Fruit fly (Drosophila melanogaster) whole organism, embryonic: ENCODE results near the gene CG32483.

ENCODE experiments used
- Blimp-1 ChIP-seq: fragments of 200-800 bp; sonication (Bioruptor generic); optimal IDR thresholded peaks from 3 replicates; lab custom pipeline; 2018; ENCODE audit warnings: missing biosample characterization, missing genetic modification characterization, mild to moderate bottlenecking, moderate library complexity, missing genetic modification reagents
- CG10543 ChIP-seq: fragments of 200-800 bp; sonication (Bioruptor generic); optimal IDR thresholded peaks from 3 replicates; lab custom pipeline; 2017; ENCODE audit warnings: missing biosample characterization, mild to moderate bottlenecking, missing genetic modification characterization, moderate library complexity
- CG12071 ChIP-seq: fragments of 200-800 bp; sonication (Bioruptor generic); optimal IDR thresholded peaks from 3 replicates; lab custom pipeline; 2018; ENCODE audit warnings: missing biosample characterization, mild to moderate bottlenecking, missing genetic modification characterization
- CG13424 ChIP-seq: fragments of 200-800 bp; sonication (Bioruptor generic); optimal IDR thresholded peaks from 2 replicates; lab custom pipeline; 2019; ENCODE audit warnings: missing biosample characterization, mild to moderate bottlenecking, missing genetic modification characterization, moderate library complexity
- CG14050 ChIP-seq: fragments of 200-800 bp; sonication (Bioruptor generic); IDR thresholded peaks from 3 replicates; pipeline ENCODE4 v1.3.6; 2022; ENCODE audit warnings: missing biosample characterization, missing genetic modification characterization
- CG14667 ChIP-seq: fragments of 200-800 bp; sonication (Bioruptor generic); IDR thresholded peaks from 2 replicates; pipeline ENCODE4 v1.3.6; 2022; ENCODE audit warnings: missing biosample characterization, missing genetic modification characterization
- CG14710 ChIP-seq: fragments of 200-800 bp; sonication (Bioruptor generic); optimal IDR thresholded peaks from 3 replicates; lab custom pipeline; 2019; ENCODE audit warnings: missing biosample characterization, mild to moderate bottlenecking, missing genetic modification characterization, moderate library complexity
- CG15011 ChIP-seq: fragments of 200-800 bp; sonication (Bioruptor generic); optimal IDR thresholded peaks from 3 replicates; lab custom pipeline; 2018; ENCODE audit warnings: missing biosample characterization, mild to moderate bottlenecking, missing genetic modification characterization
- CG1603 ChIP-seq: fragments of 200-800 bp; sonication (Bioruptor generic); optimal IDR thresholded peaks from 2 replicates; lab custom pipeline; 2019; ENCODE audit warnings: missing biosample characterization, mild to moderate bottlenecking, missing genetic modification characterization, moderate library complexity
- CG1832 ChIP-seq: fragments of 200-800 bp; sonication (Bioruptor generic); optimal IDR thresholded peaks from 2 replicates; lab custom pipeline; 2017; ENCODE audit warnings: missing biosample characterization, mild to moderate bottlenecking, missing genetic modification characterization, inconsistent platforms
- CG2199 ChIP-seq: fragments of 200-800 bp; sonication (Bioruptor generic); IDR thresholded peaks from 3 replicates; pipeline ENCODE4 v1.3.6; 2022; ENCODE audit warnings: missing biosample characterization, missing genetic modification characterization
- CG30020 ChIP-seq: fragments of 200-800 bp; optimal IDR thresholded peaks from 2 replicates; lab custom pipeline; 2019; ENCODE audit warnings: missing biosample characterization, mild to moderate bottlenecking, missing genetic modification characterization, moderate library complexity
- CG30403 ChIP-seq: fragments of 200-800 bp; sonication (Bioruptor generic); optimal IDR thresholded peaks from 3 replicates; lab custom pipeline; 2016; ENCODE audit warnings: missing biosample characterization, missing genetic modification characterization
- CG3995 ChIP-seq: fragments of 200-800 bp; sonication (Bioruptor generic); optimal IDR thresholded peaks from 3 replicates; lab custom pipeline; 2016; ENCODE audit warnings: missing biosample characterization, missing genetic modification characterization
- CG6175 ChIP-seq: fragments of 200-800 bp; sonication (Bioruptor generic); IDR thresholded peaks from 3 replicates; pipeline ENCODE4 v1.3.6; 2022; ENCODE audit warnings: missing biosample characterization, missing genetic modification characterization
- CG6683 ChIP-seq: fragments of 200-800 bp; sonication (Bioruptor generic); optimal IDR thresholded peaks from 2 replicates; lab custom pipeline; 2017; ENCODE audit warnings: missing biosample characterization, mild to moderate bottlenecking, missing genetic modification characterization, missing genetic modification reagents
- CG6854 ChIP-seq: fragments of 200-800 bp; sonication (Bioruptor generic); optimal IDR thresholded peaks from 3 replicates; lab custom pipeline; 2017; ENCODE audit warnings: missing biosample characterization, mild to moderate bottlenecking, missing genetic modification characterization
- CG8388 ChIP-seq: fragments of 200-800 bp; sonication (Bioruptor generic); optimal IDR thresholded peaks from 2 replicates; lab custom pipeline; 2019; ENCODE audit warnings: missing biosample characterization, mild to moderate bottlenecking, missing genetic modification characterization, moderate library complexity
- CG9215 ChIP-seq: fragments of 200-800 bp; sonication (Bioruptor generic); IDR thresholded peaks from 2 replicates; pipeline ENCODE4 v1.3.6; 2022; ENCODE audit warnings: missing biosample characterization, missing genetic modification characterization
- CG9932 ChIP-seq: fragments of 200-800 bp; sonication (Bioruptor generic); IDR thresholded peaks from 2 replicates; pipeline ENCODE4 v1.3.6; 2022; ENCODE audit warnings: missing biosample characterization, missing genetic modification characterization
- Dfd ChIP-seq, 2 experiments: fragments of >200 bp; optimal IDR thresholded peaks; 2 replicates each; lab custom pipeline; 2017; ENCODE audit warnings: missing biosample characterization in 2 of 2, missing genetic modification characterization in 2 of 2
- Ets65A ChIP-seq: fragments of 200-800 bp; sonication (Bioruptor generic); peaks from one replicate; lab custom pipeline; 2016; ENCODE audit warnings: missing biosample characterization, missing genetic modification characterization
- Gug ChIP-seq: fragments of 200-800 bp; sonication (Bioruptor generic); IDR thresholded peaks from 4 replicates; pipeline ENCODE4 v1.3.6; 2022; ENCODE audit warnings: missing biosample characterization, missing genetic modification characterization
- H2.0 ChIP-seq: fragments of 200-800 bp; sonication (Bioruptor generic); IDR thresholded peaks from 2 replicates; pipeline ENCODE4 v1.3.6; 2022; ENCODE audit warnings: missing biosample characterization, missing genetic modification characterization
- Med ChIP-seq: fragments of 200-800 bp; sonication (Bioruptor generic); peaks from one replicate; lab custom pipeline; 2016; ENCODE audit warnings: missing biosample characterization, missing genetic modification characterization, mild to moderate bottlenecking, inconsistent platforms, moderate library complexity
- Meics ChIP-seq: fragments of 200-800 bp; sonication (Bioruptor generic); optimal IDR thresholded peaks from 2 replicates; lab custom pipeline; 2017; ENCODE audit warnings: missing biosample characterization, mild to moderate bottlenecking, missing genetic modification characterization
- Neu2 ChIP-seq: fragments of 200-800 bp; sonication (Bioruptor generic); optimal IDR thresholded peaks from 3 replicates; lab custom pipeline; 2016; ENCODE audit warnings: missing biosample characterization, missing genetic modification characterization, borderline replicate concordance
- Optix ChIP-seq: fragments of 200-800 bp; sonication (Bioruptor generic); IDR thresholded peaks from 3 replicates; pipeline ENCODE4 v1.3.6; 2022; ENCODE audit warnings: missing biosample characterization, missing genetic modification characterization
- Sry-δ ChIP-seq: fragments of 200-800 bp; sonication (Bioruptor generic); optimal IDR thresholded peaks from 2 replicates; lab custom pipeline; 2016; ENCODE audit warnings: missing biosample characterization, missing genetic modification characterization
- Usf ChIP-seq: fragments of 200-800 bp; sonication (Bioruptor generic); optimal IDR thresholded peaks from 2 replicates; lab custom pipeline; 2017; ENCODE audit warnings: missing genotype, missing biosample characterization, missing genetic modification characterization
- amos ChIP-seq: fragments of 200-800 bp; sonication (Bioruptor generic); IDR thresholded peaks from 2 replicates; pipeline ENCODE4 v1.3.6; 2022; ENCODE audit warnings: missing biosample characterization, missing genetic modification characterization; ENCODE audit not compliant: partially characterized antibody
- ara ChIP-seq: fragments of 200-800 bp; sonication (Bioruptor generic); IDR thresholded peaks from 2 replicates; pipeline ENCODE4 v1.3.6; 2022; ENCODE audit warnings: missing biosample characterization, missing genetic modification characterization
- bab2 ChIP-seq: fragments of 200-800 bp; sonication (Bioruptor generic); optimal IDR thresholded peaks from 2 replicates; lab custom pipeline; 2016; ENCODE audit warnings: missing biosample characterization, missing genetic modification characterization
- da ChIP-seq: fragments of 200-800 bp; sonication (Bioruptor generic); optimal IDR thresholded peaks from 2 replicates; lab custom pipeline; 2016; ENCODE audit warnings: missing biosample characterization, missing genetic modification characterization
- dm ChIP-seq: fragments of 200-800 bp; sonication (Bioruptor generic); optimal IDR thresholded peaks from 3 replicates; lab custom pipeline; 2016; ENCODE audit warnings: missing biosample characterization, missing genetic modification characterization
- fd102C ChIP-seq: fragments of 200-800 bp; sonication (Bioruptor generic); optimal IDR thresholded peaks from 2 replicates; lab custom pipeline; 2018; ENCODE audit warnings: missing biosample characterization, mild to moderate bottlenecking, missing genetic modification characterization, moderate library complexity
- gce ChIP-seq: fragments of 200-800 bp; sonication (Bioruptor generic); IDR thresholded peaks from 3 replicates; pipeline ENCODE4 v1.3.6; 2022; ENCODE audit warnings: missing biosample characterization, missing genetic modification characterization
- grn ChIP-seq: fragments of 200-800 bp; sonication (Bioruptor generic); optimal IDR thresholded peaks from 3 replicates; lab custom pipeline; 2017; ENCODE audit warnings: missing biosample characterization, missing genetic modification characterization
- maf-S ChIP-seq: fragments of 200-800 bp; sonication (Bioruptor generic); optimal IDR thresholded peaks from 2 replicates; lab custom pipeline; 2016; ENCODE audit warnings: missing biosample characterization, missing genetic modification characterization
- org-1 ChIP-seq: fragments of 200-800 bp; sonication (Bioruptor generic); optimal IDR thresholded peaks from 2 replicates; lab custom pipeline; 2017; ENCODE audit warnings: missing biosample characterization, missing genetic modification characterization
- pfk ChIP-seq: fragments of 200-800 bp; sonication (Bioruptor generic); optimal IDR thresholded peaks from 2 replicates; lab custom pipeline; 2018; ENCODE audit warnings: missing biosample characterization, mild to moderate bottlenecking, missing genetic modification characterization, moderate library complexity
- pros ChIP-seq: fragments of 200-800 bp; sonication (Bioruptor generic); optimal IDR thresholded peaks from 3 replicates; lab custom pipeline; 2019; ENCODE audit warnings: missing biosample characterization, mild to moderate bottlenecking, missing genetic modification characterization, moderate library complexity
- ro ChIP-seq: fragments of 200-800 bp; sonication (Bioruptor generic); IDR thresholded peaks from 2 replicates; pipeline ENCODE4 v1.3.6; 2022; ENCODE audit warnings: missing biosample characterization, missing genetic modification characterization
- sc ChIP-seq, 3 experiments: fragments of >200 bp in 2 of 3; fragments of 200-800 bp in 1 of 3; sonication (Bioruptor generic) in 1 of 3; optimal IDR thresholded peaks; 2 replicates in 2 of 3; 3 replicates in 1 of 3; lab custom pipeline; 2017; ENCODE audit warnings: mild to moderate bottlenecking in 1 of 3, missing biosample characterization in 1 of 3, missing genetic modification characterization in 1 of 3, missing genetic modification reagents in 1 of 3
- seq ChIP-seq: fragments of 200-800 bp; sonication (Bioruptor generic); IDR thresholded peaks from 2 replicates; pipeline ENCODE4 v1.3.6; 2022; ENCODE audit warnings: missing biosample characterization, missing genetic modification characterization
- sqz ChIP-seq: fragments of 200-800 bp; sonication (Bioruptor generic); optimal IDR thresholded peaks from 3 replicates; lab custom pipeline; 2018; ENCODE audit warnings: missing biosample characterization, mild to moderate bottlenecking, missing genetic modification characterization
- tgo ChIP-seq: fragments of 200-800 bp; sonication (Bioruptor generic); IDR thresholded peaks from 3 replicates; pipeline ENCODE4 v1.3.6; 2022; ENCODE audit warnings: missing biosample characterization, missing genetic modification characterization
- toy ChIP-seq: fragments of 200-800 bp; sonication (Bioruptor generic); IDR thresholded peaks from 2 replicates; pipeline ENCODE4 v1.3.6; 2022; ENCODE audit warnings: missing biosample characterization, missing genetic modification characterization
- wek ChIP-seq: fragments of 200-800 bp; sonication (Bioruptor generic); optimal IDR thresholded peaks from 3 replicates; lab custom pipeline; 2018; ENCODE audit warnings: missing biosample characterization, mild to moderate bottlenecking, missing genetic modification characterization, moderate library complexity
- zen ChIP-seq: fragments of 200-800 bp; sonication (Bioruptor generic); optimal IDR thresholded peaks from 3 replicates; lab custom pipeline; 2018; ENCODE audit warnings: missing biosample characterization, mild to moderate bottlenecking, missing genetic modification characterization, moderate library complexity

CG32483 gene

DNA sequence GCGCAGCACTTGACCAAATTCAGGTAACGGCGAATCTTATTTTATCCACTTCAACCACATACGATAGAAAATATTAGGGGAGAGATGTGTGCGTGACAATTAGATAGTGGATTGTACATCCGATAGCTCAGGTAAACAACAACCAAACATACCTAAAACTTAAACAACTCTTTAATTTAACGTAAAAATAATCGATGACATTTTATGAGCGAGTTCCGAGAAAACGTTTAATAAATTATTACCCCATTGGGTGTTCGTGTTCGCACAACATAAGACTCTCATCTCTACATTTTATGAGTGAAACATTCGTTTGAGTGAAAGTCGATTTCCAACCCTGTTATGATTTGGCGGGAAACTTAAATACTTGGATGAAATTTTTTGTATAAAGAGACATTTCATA lies 9.6 kb downstream of the CG32483 start, which contains the start of gene CG17129 (continued):
- TF ChIP-seq gce (GFP tag; lab: Robert Waterston, UW): no peak
- TF ChIP-seq CG30403 (GFP tag; lab: Kevin White, UChicago): peak; percentile 85
- peak; percentile 33 for TF ChIP-seq CG15011 (GFP tag; lab: Kevin White, UChicago)
- TF ChIP-seq pros: peak; percentile 45
- peak; percentile 82 for TF ChIP-seq ara (GFP tag; lab: Robert Waterston, UW)
- TF ChIP-seq CG9932 (GFP tag; lab: Robert Waterston, UW): peak; percentile 84
- no peak for TF ChIP-seq sc (optimal IDR thresholded peaks at IDR 0.05; lab: Kevin White, UChicago)
- no peak for TF ChIP-seq sc (GFP tag; optimal IDR thresholded peaks at IDR 0.05; lab: Kevin White, UChicago)
- TF ChIP-seq Optix (GFP tag; lab: Robert Waterston, UW): peak; percentile 67; the same call in 1 of the 3 replicates
- TF ChIP-seq pfk (GFP tag; lab: Kevin White, UChicago): no peak
- TF ChIP-seq CG30020 (tag; lab: Kevin White, UChicago): peak; percentile 52
- 0 out of 3 replicates have a peak, but pooled peaks have one; percentile 22 for TF ChIP-seq CG14050 (GFP tag; lab: Robert Waterston, UW)
- TF ChIP-seq Med: peak; percentile 97
- peak; percentile 66 for TF ChIP-seq CG3995 (GFP tag; lab: Kevin White, UChicago)
- no peak for TF ChIP-seq Usf
- TF ChIP-seq fd102C (GFP tag; lab: Kevin White, UChicago): no peak
- TF ChIP-seq H2.0 (GFP tag; lab: Robert Waterston, UW): peak; percentile 41; the same call in 1 of the 2 replicates
- TF ChIP-seq CG8388 (GFP tag; lab: Kevin White, UChicago): peak; percentile 68
- TF ChIP-seq Blimp-1 (GFP tag; lab: Kevin White, UChicago): peak; percentile 86
- TF ChIP-seq CG2199 (GFP tag; lab: Robert Waterston, UW): peak; percentile 15; the same call in 2 of the 3 replicates
- no peak for TF ChIP-seq CG1832 (GFP tag; lab: Kevin White, UChicago)
- peak; percentile 85 for TF ChIP-seq Gug
- peak; percentile 96 for TF ChIP-seq Sry-δ
- TF ChIP-seq bab2 (GFP tag; lab: Kevin White, UChicago): peak; percentile 86
- TF ChIP-seq seq: peak; percentile 71
- TF ChIP-seq CG6683: peak; percentile 14
- peak; percentile 87 for TF ChIP-seq amos (GFP tag; lab: Robert Waterston, UW)
- peak; percentile 78 for TF ChIP-seq CG13424 (tag; lab: Kevin White, UChicago)
- TF ChIP-seq tgo (GFP tag; lab: Robert Waterston, UW): peak; percentile 74
- TF ChIP-seq maf-S (GFP tag; lab: Kevin White, UChicago): peak; percentile 67
- no peak for TF ChIP-seq Dfd (GFP tag; optimal IDR thresholded peaks at IDR 0.05; lab: Kevin White, UChicago)
- TF ChIP-seq CG10543 (GFP tag; lab: Kevin White, UChicago): peak; percentile 35
- TF ChIP-seq Ets65A: peak; percentile 98
- peak; percentile 26 for TF ChIP-seq wek (GFP tag; lab: Kevin White, UChicago)
- TF ChIP-seq Meics (GFP tag; lab: Kevin White, UChicago): peak; percentile 61
- TF ChIP-seq grn: no peak
- TF ChIP-seq CG1603 (tag; lab: Kevin White, UChicago): peak; percentile 87
- TF ChIP-seq org-1 (GFP tag; lab: Kevin White, UChicago): peak; percentile 29
- peak; percentile 56 for TF ChIP-seq dm (GFP tag; lab: Kevin White, UChicago)
- TF ChIP-seq CG14667: peak; percentile 58; the same call in 1 of the 2 replicates
- TF ChIP-seq zen (tag; lab: Kevin White, UChicago): peak; percentile 66
- no peak for TF ChIP-seq Neu2
- TF ChIP-seq CG6854: no peak
- TF ChIP-seq CG9215: peak; percentile 75
- no peak for TF ChIP-seq ro (GFP tag; lab: Robert Waterston, UW)
- TF ChIP-seq sqz: no peak
- peak; percentile 39 for TF ChIP-seq CG12071 (GFP tag; lab: Kevin White, UChicago)
- TF ChIP-seq da (GFP tag; lab: Kevin White, UChicago): peak; percentile 58
- no peak for TF ChIP-seq toy (GFP tag; lab: Robert Waterston, UW)
- TF ChIP-seq CG6175 (GFP tag; lab: Robert Waterston, UW): 0 out of 3 replicates have a peak, but pooled peaks have one; percentile 57
- peak; percentile 87 for TF ChIP-seq CG14710 (tag; lab: Kevin White, UChicago)
